Fruit fly (Drosophila melanogaster) whole organism, embryonic: ENCODE results near the gene CG32271.

Experiments
- B-H1 ChIP-seq: fragments of 200-800 bp; sonication (Bioruptor generic); IDR thresholded peaks from 3 replicates; pipeline ENCODE4 v1.3.6; 2022; ENCODE audit warnings: missing biosample characterization, missing genetic modification characterization
- Bdp1 ChIP-seq: fragments of 200-800 bp; sonication (Bioruptor generic); optimal IDR thresholded peaks from 3 replicates; lab custom pipeline; 2016; ENCODE audit warnings: missing biosample characterization, missing genetic modification characterization
- CG10321 ChIP-seq: fragments of 200-800 bp; sonication (Bioruptor generic); IDR thresholded peaks from 2 replicates; pipeline ENCODE4 v1.3.6; 2022; ENCODE audit warnings: missing biosample characterization, missing genetic modification characterization
- CG10462 ChIP-seq: fragments of 200-800 bp; sonication (Bioruptor generic); optimal IDR thresholded peaks from 2 replicates; lab custom pipeline; 2016; ENCODE audit warnings: missing biosample characterization, missing genetic modification characterization
- CG11247 ChIP-seq: fragments of 200-800 bp; sonication (Bioruptor generic); IDR thresholded peaks from 2 replicates; pipeline ENCODE4 v1.3.6; 2022; ENCODE audit warnings: missing biosample characterization, missing genetic modification characterization
- CG13123 ChIP-seq: fragments of 200-800 bp; sonication (Bioruptor generic); optimal IDR thresholded peaks from 2 replicates; lab custom pipeline; 2016; ENCODE audit warnings: missing biosample characterization, missing genetic modification characterization
- CG13424 ChIP-seq: fragments of 200-800 bp; sonication (Bioruptor generic); optimal IDR thresholded peaks from 2 replicates; lab custom pipeline; 2019; ENCODE audit warnings: missing biosample characterization, mild to moderate bottlenecking, missing genetic modification characterization, moderate library complexity
- CG15696 ChIP-seq: fragments of 200-800 bp; sonication (Bioruptor generic); optimal IDR thresholded peaks from 2 replicates; lab custom pipeline; 2019; ENCODE audit warnings: missing biosample characterization, mild to moderate bottlenecking, missing genetic modification characterization, moderate library complexity
- CG17328 ChIP-seq: fragments of 200-800 bp; sonication (Bioruptor generic); IDR thresholded peaks from 2 replicates; pipeline ENCODE4 v1.3.6; 2022; ENCODE audit warnings: missing biosample characterization, missing genetic modification characterization
- CG1832 ChIP-seq: fragments of 200-800 bp; sonication (Bioruptor generic); optimal IDR thresholded peaks from 2 replicates; lab custom pipeline; 2017; ENCODE audit warnings: missing biosample characterization, mild to moderate bottlenecking, missing genetic modification characterization, inconsistent platforms
- CG2199 ChIP-seq: fragments of 200-800 bp; sonication (Bioruptor generic); IDR thresholded peaks from 3 replicates; pipeline ENCODE4 v1.3.6; 2022; ENCODE audit warnings: missing biosample characterization, missing genetic modification characterization
- CG2678 ChIP-seq: fragments of 200-800 bp; sonication (Bioruptor generic); optimal IDR thresholded peaks from 3 replicates; lab custom pipeline; 2019; ENCODE audit warnings: missing biosample characterization, mild to moderate bottlenecking, missing genetic modification characterization, moderate library complexity
- CG33557 ChIP-seq: fragments of 200-800 bp; sonication (Bioruptor generic); optimal IDR thresholded peaks from 2 replicates; lab custom pipeline; 2019; ENCODE audit warnings: missing biosample characterization, mild to moderate bottlenecking, missing genetic modification characterization, moderate library complexity
- CG34422 ChIP-seq: fragments of 200-800 bp; sonication (Bioruptor generic); IDR thresholded peaks from 3 replicates; pipeline ENCODE4 v1.3.6; 2022; ENCODE audit warnings: missing biosample characterization, missing genetic modification characterization
- CG3726 ChIP-seq: fragments of 200-800 bp; sonication (Bioruptor generic); IDR thresholded peaks from 3 replicates; pipeline ENCODE4, ENCODE4 v1.3.6; 2022; ENCODE audit warnings: missing biosample characterization, missing genetic modification characterization
- CG4360 ChIP-seq: fragments of 200-800 bp; sonication (Bioruptor generic); IDR thresholded peaks from 2 replicates; pipeline ENCODE4 v1.3.6; 2022; ENCODE audit warnings: missing biosample characterization, missing genetic modification characterization
- CG4707 ChIP-seq: fragments of 200-800 bp; sonication (Bioruptor generic); optimal IDR thresholded peaks from 2 replicates; lab custom pipeline; 2018; ENCODE audit warnings: missing biosample characterization, mild to moderate bottlenecking, missing genetic modification characterization, moderate library complexity
- CG5245 ChIP-seq: fragments of 200-800 bp; sonication (Bioruptor generic); optimal IDR thresholded peaks from 3 replicates; lab custom pipeline; 2016; ENCODE audit warnings: missing biosample characterization, missing genetic modification characterization
- CG5953 ChIP-seq: fragments of 200-800 bp; sonication (Bioruptor generic); IDR thresholded peaks from 2 replicates; pipeline ENCODE4 v1.3.6; 2022; ENCODE audit warnings: missing biosample characterization, missing genetic modification characterization
- CG8281 ChIP-seq: fragments of 200-800 bp; sonication (Bioruptor generic); optimal IDR thresholded peaks from 2 replicates; lab custom pipeline; 2018; ENCODE audit warnings: missing biosample characterization, mild to moderate bottlenecking, missing genetic modification characterization, moderate library complexity
- CG8478 ChIP-seq: fragments of >200 bp; optimal IDR thresholded peaks from 2 replicates; lab custom pipeline; 2018
- CG9437 ChIP-seq: fragments of 200-800 bp; sonication (Bioruptor generic); optimal IDR thresholded peaks from 2 replicates; lab custom pipeline; 2018; ENCODE audit warnings: missing biosample characterization, mild to moderate bottlenecking, missing genetic modification characterization
- CG9797 ChIP-seq: fragments of 200-800 bp; sonication (Bioruptor generic); optimal IDR thresholded peaks from 3 replicates; lab custom pipeline; 2018; ENCODE audit warnings: missing biosample characterization, mild to moderate bottlenecking, missing genetic modification characterization
- Dip2 ChIP-seq: fragments of 200-800 bp; sonication (Bioruptor generic); IDR thresholded peaks from 2 replicates; pipeline ENCODE4 v1.3.6; 2022; ENCODE audit warnings: missing biosample characterization, missing genetic modification characterization
- Fer1 ChIP-seq: fragments of 200-800 bp; sonication (Bioruptor generic); optimal IDR thresholded peaks from 2 replicates; lab custom pipeline; 2017; ENCODE audit warnings: missing biosample characterization, mild to moderate bottlenecking, missing genetic modification characterization
- Gsc ChIP-seq: fragments of 200-800 bp; sonication (Bioruptor generic); IDR thresholded peaks from 2 replicates; pipeline ENCODE4 v1.3.6; 2022; ENCODE audit warnings: missing biosample characterization, missing genetic modification characterization
- H15 ChIP-seq: fragments of 200-800 bp; sonication (Bioruptor generic); IDR thresholded peaks from 3 replicates; pipeline ENCODE4 v1.3.6; 2022; ENCODE audit warnings: missing biosample characterization, missing genetic modification characterization
- HLH4C ChIP-seq: fragments of 200-800 bp; sonication (Bioruptor generic); IDR thresholded peaks from 3 replicates; pipeline ENCODE4 v1.3.6; 2022; ENCODE audit warnings: missing biosample characterization, missing genetic modification characterization; ENCODE audit not compliant: partially characterized antibody
- HLH54F ChIP-seq: fragments of 200-800 bp; sonication (Bioruptor generic); optimal IDR thresholded peaks from 3 replicates; lab custom pipeline; 2016; ENCODE audit warnings: missing biosample characterization, missing genetic modification characterization
- MESR4 ChIP-seq: fragments of 200-800 bp; sonication (Bioruptor generic); optimal IDR thresholded peaks from 2 replicates; lab custom pipeline; 2018; ENCODE audit warnings: missing biosample characterization, mild to moderate bottlenecking, missing genetic modification characterization, moderate library complexity
- NFAT ChIP-seq: fragments of 200-800 bp; sonication (Bioruptor generic); IDR thresholded peaks from 2 replicates; pipeline ENCODE4 v1.3.6; 2022; ENCODE audit warnings: missing biosample characterization, missing genetic modification characterization
- Six4 ChIP-seq: fragments of 200-800 bp; sonication (Bioruptor generic); optimal IDR thresholded peaks from 2 replicates; lab custom pipeline; 2016; ENCODE audit warnings: missing biosample characterization, missing genetic modification characterization
- ac ChIP-seq: fragments of 200-800 bp; sonication (Bioruptor generic); optimal IDR thresholded peaks from 3 replicates; lab custom pipeline; 2017; ENCODE audit warnings: missing biosample characterization, mild to moderate bottlenecking, missing genetic modification characterization
- bab2 ChIP-seq: fragments of 200-800 bp; sonication (Bioruptor generic); optimal IDR thresholded peaks from 2 replicates; lab custom pipeline; 2016; ENCODE audit warnings: missing biosample characterization, missing genetic modification characterization
- caup ChIP-seq: fragments of 200-800 bp; sonication (Bioruptor generic); optimal IDR thresholded peaks from 3 replicates; lab custom pipeline; 2017; ENCODE audit warnings: missing biosample characterization, mild to moderate bottlenecking, missing genetic modification characterization, moderate library complexity; ENCODE audit not compliant: severe bottlenecking
- chn ChIP-seq: fragments of 200-800 bp; sonication (Bioruptor generic); optimal IDR thresholded peaks from 2 replicates; lab custom pipeline; 2016; ENCODE audit warnings: missing biosample characterization, missing genetic modification characterization
- cwo ChIP-seq: fragments of 200-800 bp; sonication (Bioruptor generic); optimal IDR thresholded peaks from 3 replicates; lab custom pipeline; 2017; ENCODE audit warnings: missing biosample characterization, missing genetic modification characterization, mild to moderate bottlenecking, moderate library complexity, missing genetic modification reagents
- eve ChIP-seq, 2 experiments: fragments of >200 bp; optimal IDR thresholded peaks; 2 replicates each; lab custom pipeline; 2017; ENCODE audit warnings: missing biosample characterization in 2 of 2, missing genetic modification characterization in 2 of 2
- gfzf ChIP-seq: fragments of 200-800 bp; sonication (Bioruptor generic); optimal IDR thresholded peaks from 2 replicates; lab custom pipeline; 2016; ENCODE audit warnings: missing biosample characterization, mild to moderate bottlenecking, missing genetic modification characterization, moderate library complexity
- gro ChIP-seq: fragments of 200-800 bp; sonication (Bioruptor generic); optimal IDR thresholded peaks from 2 replicates; lab custom pipeline; 2016; ENCODE audit warnings: missing biosample characterization, missing genetic modification characterization
- jumu ChIP-seq: fragments of 200-800 bp; sonication (Bioruptor generic); optimal IDR thresholded peaks from 3 replicates; lab custom pipeline; 2016; ENCODE audit warnings: missing biosample characterization, missing genetic modification characterization
- luna ChIP-seq: fragments of 200-800 bp; sonication (Bioruptor generic); optimal IDR thresholded peaks from 2 replicates; lab custom pipeline; 2016; ENCODE audit warnings: missing biosample characterization, missing genetic modification characterization
- p53 ChIP-seq: fragments of 200-800 bp; sonication (Bioruptor generic); optimal IDR thresholded peaks from 2 replicates; lab custom pipeline; 2016; ENCODE audit warnings: missing biosample characterization, missing genetic modification characterization
- pb ChIP-seq: fragments of 200-800 bp; sonication (Bioruptor generic); optimal IDR thresholded peaks from 3 replicates; lab custom pipeline; 2016; ENCODE audit warnings: missing biosample characterization, missing genetic modification characterization
- pho ChIP-seq: fragments of 200-800 bp; sonication (Bioruptor generic); optimal IDR thresholded peaks from 2 replicates; lab custom pipeline; 2016; ENCODE audit warnings: missing biosample characterization, missing genetic modification characterization
- prd ChIP-seq, 3 experiments: fragments of >200 bp in 2 of 3; fragments of 200-800 bp in 1 of 3; sonication (Bioruptor generic) in 1 of 3; optimal IDR thresholded peaks in 2 of 3; IDR thresholded peaks in 1 of 3; 2 replicates in 2 of 3; 3 replicates in 1 of 3; pipeline versions ENCODE4 v1.3.6 to Lab custom; 2017 to 2022; ENCODE audit warnings: missing biosample characterization in 1 of 3, missing genetic modification characterization in 1 of 3
- stwl ChIP-seq: fragments of 200-800 bp; sonication (Bioruptor generic); optimal IDR thresholded peaks from 3 replicates; lab custom pipeline; 2018; ENCODE audit warnings: missing biosample characterization, mild to moderate bottlenecking, missing genetic modification characterization, moderate library complexity
- tna ChIP-seq: fragments of 200-800 bp; sonication (Bioruptor generic); IDR thresholded peaks from 2 replicates; pipeline ENCODE4 v1.3.6; 2022; ENCODE audit warnings: missing biosample characterization, missing genetic modification characterization; ENCODE audit not compliant: partially characterized antibody
- toy ChIP-seq: fragments of 200-800 bp; sonication (Bioruptor generic); IDR thresholded peaks from 2 replicates; pipeline ENCODE4 v1.3.6; 2022; ENCODE audit warnings: missing biosample characterization, missing genetic modification characterization
- vfl ChIP-seq: fragments of 200-800 bp; sonication (Bioruptor generic); optimal IDR thresholded peaks from 2 replicates; lab custom pipeline; 2016; ENCODE audit warnings: missing biosample characterization, missing genetic modification characterization
- yki ChIP-seq: fragments of >200 bp; optimal IDR thresholded peaks from 3 replicates; lab custom pipeline; 2018
- z ChIP-seq: fragments of 200-800 bp; sonication (Bioruptor generic); IDR thresholded peaks from 3 replicates; pipeline ENCODE4 v1.3.6; 2022; ENCODE audit warnings: missing biosample characterization, missing genetic modification characterization

The CG32271 gene

DNA sequence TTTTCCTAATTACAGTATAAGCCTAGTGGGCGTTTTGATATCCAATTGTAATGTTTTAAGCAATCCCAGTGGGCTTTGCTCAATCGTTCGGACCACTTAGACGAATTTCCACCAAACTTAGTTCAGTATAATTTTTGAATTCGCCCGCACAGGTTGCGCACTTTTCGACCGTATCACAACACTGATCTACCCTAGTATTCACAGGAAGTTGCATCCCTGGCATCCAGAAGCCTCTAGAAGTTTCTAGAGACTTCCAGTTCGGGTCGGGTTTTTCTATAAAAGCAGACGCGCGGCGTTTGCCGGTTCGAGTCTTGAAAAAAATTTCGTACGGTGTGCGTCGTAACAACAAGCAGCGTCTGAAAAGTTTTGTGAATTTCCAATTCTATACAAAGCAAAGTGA lies 10.1 kb downstream of the CG32271 start, which contains the start of gene Hsp83 (continued):
- TF ChIP-seq z (peak; percentile 73), luna (peak; percentile 91), CG17328 (GFP tag; lab: Robert Waterston, UW) (peak; percentile 96), CG15696 (tag; lab: Kevin White, UChicago) (peak; percentile 36), gro (GFP tag; lab: Kevin White, UChicago) (peak; percentile 97), CG13123 (GFP tag; lab: Kevin White, UChicago) (peak; percentile 77), ac (GFP tag; lab: Kevin White, UChicago) (peak; percentile 93), prd (optimal IDR thresholded peaks at IDR 0.05; lab: Kevin White, UChicago) (no peak), prd (GFP tag; IDR thresholded peaks at IDR 0.05; lab: Robert Waterston, UW) (peak; percentile 71), yki (no peak), CG4360 (peak; percentile 74), Dip2 (no peak), CG10462 (GFP tag; lab: Kevin White, UChicago) (peak; percentile 80), CG1832 (GFP tag; lab: Kevin White, UChicago) (no peak), B-H1 (GFP tag; lab: Robert Waterston, UW) (peak; percentile 82; the same call in 2 of the 3 replicates), H15 (peak; percentile 92), CG34422 (GFP tag; lab: Robert Waterston, UW) (peak; percentile 92), gfzf (peak; percentile 23), Fer1 (GFP tag; lab: Kevin White, UChicago) (peak; percentile 100), p53 (GFP tag; lab: Kevin White, UChicago) (peak; percentile 92), chn (GFP tag; lab: Kevin White, UChicago) (peak; percentile 79), HLH4C (GFP tag; lab: Robert Waterston, UW) (no peak), CG13424 (tag; lab: Kevin White, UChicago) (peak; percentile 72), MESR4 (GFP tag; lab: Kevin White, UChicago) (peak; percentile 92), pb (GFP tag; lab: Kevin White, UChicago) (peak; percentile 96), CG8281 (peak; percentile 74), CG5953 (GFP tag; lab: Robert Waterston, UW) (peak; percentile 94), Six4 (GFP tag; lab: Kevin White, UChicago) (peak; percentile 88), toy (GFP tag; lab: Robert Waterston, UW) (peak; percentile 78; the same call in 1 of the 2 replicates), CG3726 (peak; percentile 90), cwo (GFP tag; lab: Kevin White, UChicago) (peak; percentile 93), CG5245 (GFP tag; lab: Kevin White, UChicago) (peak; percentile 91), bab2 (peak; percentile 79), HLH54F (peak; percentile 88), CG11247 (GFP tag; lab: Robert Waterston, UW) (peak; percentile 95), CG33557 (peak; percentile 95), CG2199 (GFP tag; lab: Robert Waterston, UW) (peak; percentile 75; the same call in 1 of the 3 replicates), CG2678 (tag; lab: Kevin White, UChicago) (peak; percentile 91), CG10321 (GFP tag; lab: Robert Waterston, UW) (peak; percentile 77), pho (GFP tag; lab: Kevin White, UChicago) (peak; percentile 93), CG9437 (GFP tag; lab: Kevin White, UChicago) (peak; percentile 91), vfl (GFP tag; lab: Kevin White, UChicago) (peak; percentile 90), tna (GFP tag; lab: Robert Waterston, UW) (no peak), stwl (tag; lab: Kevin White, UChicago) (peak; percentile 85), NFAT (GFP tag; lab: Robert Waterston, UW) (peak; percentile 96), eve (GFP tag; optimal IDR thresholded peaks at IDR 0.05; lab: Kevin White, UChicago) (no peak), caup (peak; percentile 100), Bdp1 (GFP tag; lab: Kevin White, UChicago) (peak; percentile 89), Gsc (GFP tag; lab: Robert Waterston, UW) (no peak), jumu (GFP tag; lab: Kevin White, UChicago) (peak; percentile 88), CG8478 (no peak), CG4707 (GFP tag; lab: Kevin White, UChicago) (peak; percentile 98), CG9797 (peak; percentile 76)
